Worm (Caenorhabditis elegans) whole organism, late embryonic: Measurements from ENCODE around the gene srlf-35.

Experiments
- C08G9.2 ChIP-seq: sonication (generic microtip); optimal IDR thresholded peaks from 2 replicates; lab custom pipeline; 2016; ENCODE audit warnings: mild to moderate bottlenecking, missing genetic modification characterization, moderate library complexity, missing compliant biosample characterization
- F13H6.1 ChIP-seq: sonication (generic microtip); optimal IDR thresholded peaks from 2 replicates; lab custom pipeline; 2016; ENCODE audit warnings: missing genetic modification characterization, missing compliant biosample characterization
- K02D7.2 ChIP-seq: sonication (generic microtip); optimal IDR thresholded peaks from 2 replicates; lab custom pipeline; 2017; ENCODE audit warnings: mild to moderate bottlenecking, missing genetic modification characterization, missing compliant biosample characterization
- T23F11.4 ChIP-seq: fragments of 200-800 bp; sonication (Bioruptor generic); optimal IDR thresholded peaks from 2 replicates; lab custom pipeline; 2018; ENCODE audit warnings: mild to moderate bottlenecking, missing genetic modification characterization, missing compliant biosample characterization
- Y22D7AL.16 ChIP-seq: sonication (generic microtip); optimal IDR thresholded peaks from 2 replicates; lab custom pipeline; 2016; ENCODE audit warnings: missing genetic modification characterization, missing compliant biosample characterization
- ahr-1 ChIP-seq: sonication (generic microtip); optimal IDR thresholded peaks from 2 replicates; lab custom pipeline; 2016; ENCODE audit warnings: missing genetic modification characterization, missing compliant biosample characterization
- ceh-14 ChIP-seq: sonication (generic microtip); optimal IDR thresholded peaks from 2 replicates; lab custom pipeline; 2016; ENCODE audit warnings: missing genotype, missing genetic modification characterization, missing compliant biosample characterization
- ceh-19 ChIP-seq: fragments of 200-800 bp; sonication (Bioruptor generic); optimal IDR thresholded peaks from 2 replicates; lab custom pipeline; 2018; ENCODE audit warnings: mild to moderate bottlenecking, missing genetic modification characterization, missing compliant biosample characterization
- ceh-2 ChIP-seq: sonication (generic microtip); optimal IDR thresholded peaks from 2 replicates; lab custom pipeline; 2016; ENCODE audit warnings: missing genotype, missing genetic modification characterization, missing compliant biosample characterization
- ceh-24 ChIP-seq: sonication (generic microtip); optimal IDR thresholded peaks from 2 replicates; lab custom pipeline; 2016; ENCODE audit warnings: mild to moderate bottlenecking, missing genetic modification characterization, missing compliant biosample characterization
- ceh-45 ChIP-seq: fragments of 200-800 bp; sonication (Bioruptor generic); IDR thresholded peaks from 2 replicates; pipeline ENCODE4 v1.3.6; 2022; ENCODE audit warnings: missing genetic modification reagents, missing genetic modification characterization, missing compliant biosample characterization
- ceh-6 ChIP-seq: fragments of 200-800 bp; sonication (Bioruptor generic); optimal IDR thresholded peaks from 2 replicates; lab custom pipeline; 2018; ENCODE audit warnings: mild to moderate bottlenecking, missing genetic modification characterization, missing compliant biosample characterization
- che-1 ChIP-seq: sonication (generic microtip); optimal IDR thresholded peaks from 2 replicates; lab custom pipeline; 2016; ENCODE audit warnings: mild to moderate bottlenecking, missing genetic modification characterization, missing compliant biosample characterization
- dmd-4 ChIP-seq: sonication (generic microtip); optimal IDR thresholded peaks from 2 replicates; lab custom pipeline; 2016; ENCODE audit warnings: borderline replicate concordance, missing genetic modification characterization, missing compliant biosample characterization
- dve-1 ChIP-seq: sonication (generic microtip); optimal IDR thresholded peaks from 2 replicates; lab custom pipeline; 2017; ENCODE audit warnings: antibody characterized with exemption, mild to moderate bottlenecking, missing genetic modification characterization, missing compliant biosample characterization
- ets-4 ChIP-seq: sonication (generic microtip); optimal IDR thresholded peaks from 2 replicates; lab custom pipeline; 2016; ENCODE audit warnings: missing genetic modification characterization, missing compliant biosample characterization
- fax-1 ChIP-seq: sonication (generic microtip); optimal IDR thresholded peaks from 2 replicates; lab custom pipeline; 2016; ENCODE audit warnings: missing genotype, missing genetic modification characterization, missing compliant biosample characterization
- fkh-10 ChIP-seq: fragments of 150-350 bp; optimal IDR thresholded peaks from 2 replicates; lab custom pipeline; 2014; ENCODE audit warnings: missing biosample characterization, missing genetic modification reagents, missing genetic modification characterization
- fkh-6 ChIP-seq: sonication (generic microtip); optimal IDR thresholded peaks from 2 replicates; lab custom pipeline; 2016; ENCODE audit warnings: missing genetic modification characterization, missing compliant biosample characterization
- hlh-6 ChIP-seq: sonication (generic microtip); optimal IDR thresholded peaks from 2 replicates; lab custom pipeline; 2016; ENCODE audit warnings: missing genotype, missing genetic modification characterization, missing compliant biosample characterization
- lim-6 ChIP-seq: sonication (generic microtip); optimal IDR thresholded peaks from 2 replicates; lab custom pipeline; 2016; ENCODE audit warnings: missing genetic modification characterization, missing compliant biosample characterization
- lin-11 ChIP-seq: fragments of 200-800 bp; sonication (Bioruptor generic); optimal IDR thresholded peaks from 2 replicates; lab custom pipeline; 2018; ENCODE audit warnings: mild to moderate bottlenecking, missing genetic modification characterization, missing compliant biosample characterization
- mec-3 ChIP-seq: sonication (generic microtip); optimal IDR thresholded peaks from 2 replicates; lab custom pipeline; 2016; ENCODE audit warnings: borderline replicate concordance, missing genetic modification characterization, missing compliant biosample characterization
- nhr-232 ChIP-seq: sonication (generic microtip); optimal IDR thresholded peaks from 2 replicates; lab custom pipeline; 2016; ENCODE audit warnings: missing genetic modification characterization, missing compliant biosample characterization
- pag-3 ChIP-seq: sonication (generic microtip); optimal IDR thresholded peaks from 2 replicates; lab custom pipeline; 2016; ENCODE audit warnings: missing compliant biosample characterization, missing genetic modification characterization, borderline replicate concordance
- pat-9 ChIP-seq: fragments of 200-800 bp; sonication (Bioruptor generic); optimal IDR thresholded peaks from 2 replicates; lab custom pipeline; 2018; ENCODE audit warnings: mild to moderate bottlenecking, missing genetic modification characterization, moderate library complexity, missing compliant biosample characterization
- pax-1 ChIP-seq: fragments of 150-350 bp; optimal IDR thresholded peaks from 2 replicates; lab custom pipeline; 2014; ENCODE audit warnings: missing biosample characterization, missing genetic modification characterization
- pha-4 ChIP-seq: fragments of 150-350 bp; optimal IDR thresholded peaks from 2 replicates; lab custom pipeline; 2018; ENCODE audit warnings: missing biosample characterization, missing genetic modification reagents, missing genetic modification characterization
- pqm-1 ChIP-seq: sonication (generic microtip); optimal IDR thresholded peaks from 2 replicates; lab custom pipeline; 2016; ENCODE audit warnings: missing genetic modification characterization, missing compliant biosample characterization
- pros-1 ChIP-seq: fragments of 150-350 bp; optimal IDR thresholded peaks from 2 replicates; lab custom pipeline; 2014; ENCODE audit warnings: missing biosample characterization, missing genetic modification reagents, missing genetic modification characterization
- rnt-1 ChIP-seq: sonication (generic microtip); optimal IDR thresholded peaks from 2 replicates; lab custom pipeline; 2016; ENCODE audit warnings: missing genetic modification characterization, missing compliant biosample characterization
- sdc-2 ChIP-seq: sonication (generic microtip); optimal IDR thresholded peaks from 2 replicates; lab custom pipeline; 2016; ENCODE audit warnings: missing genotype, missing genetic modification characterization, missing compliant biosample characterization
- syd-9 ChIP-seq: sonication (generic microtip); optimal IDR thresholded peaks from 2 replicates; lab custom pipeline; 2016; ENCODE audit warnings: mild to moderate bottlenecking, missing genetic modification characterization, moderate library complexity, missing compliant biosample characterization
- unc-55 ChIP-seq: sonication (generic microtip); optimal IDR thresholded peaks from 2 replicates; lab custom pipeline; 2017; ENCODE audit warnings: missing biosample characterization, missing genetic modification reagents, missing genetic modification characterization
- zip-5 ChIP-seq: sonication (generic microtip); optimal IDR thresholded peaks from 2 replicates; lab custom pipeline; 2016; ENCODE audit warnings: missing genetic modification characterization, missing compliant biosample characterization

srlf-35 gene

DNA sequence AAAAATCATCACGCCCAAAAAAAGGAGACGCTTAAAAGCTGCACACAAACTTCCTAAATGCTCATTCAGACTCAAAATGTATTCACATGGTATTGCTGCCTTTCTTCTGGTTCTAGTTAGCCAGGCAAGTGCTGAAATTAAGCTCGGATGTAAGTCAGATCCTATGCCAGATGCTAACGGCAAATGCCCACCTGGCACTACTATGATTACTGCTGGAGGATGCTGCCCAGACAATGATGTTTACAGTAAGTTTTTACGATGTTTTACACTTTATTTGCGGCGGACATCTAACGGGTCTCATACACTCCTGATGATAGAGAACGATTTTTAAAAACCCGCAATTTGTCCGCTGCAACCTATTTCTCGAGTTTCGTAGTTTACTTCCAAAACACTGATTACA lies 32.7 kb downstream of the srlf-35 start, which contains the start of gene C14C6.5:
Gene C14C6.5 (plus strand): TSS at position 58 of the 400 bp plus-strand sequence.
- TF ChIP-seq F13H6.1 (tag; lab: Kevin White, UChicago) = no peak
- no peak for TF ChIP-seq ahr-1 (tag; lab: Kevin White, UChicago)

DNA sequence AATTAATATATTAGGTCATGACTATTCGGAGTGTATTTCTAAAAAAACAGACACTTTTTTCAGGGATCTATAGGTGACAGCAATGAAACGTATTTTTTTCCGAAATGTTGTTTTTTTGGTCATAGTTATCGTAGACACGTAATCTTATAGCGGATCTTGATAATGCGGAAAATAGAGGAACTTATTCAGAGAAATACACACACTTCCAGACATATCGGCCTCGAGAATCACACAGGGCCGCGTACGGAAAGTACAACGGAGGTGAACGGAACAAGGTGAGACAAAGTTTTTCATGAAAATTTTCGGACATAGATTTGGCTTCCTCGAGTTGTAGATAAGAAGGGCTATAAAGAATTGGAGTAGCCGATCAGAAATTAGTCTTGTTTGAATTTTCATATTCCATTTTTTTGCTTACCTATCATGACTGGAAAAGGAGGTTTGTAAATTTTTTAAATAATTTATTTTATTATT lies 35.2 kb downstream of the srlf-35 start, which contains the start of gene nhr-155:
Gene nhr-155 (plus strand): TSS at position 421 of the 471 bp plus-strand sequence.
- TF ChIP-seq fax-1 (tag; lab: Kevin White, UChicago) = no peak
- no peak for TF ChIP-seq hlh-6 (tag; lab: Kevin White, UChicago)
- no peak for TF ChIP-seq syd-9 (tag; lab: Kevin White, UChicago)
- TF ChIP-seq ceh-19 = no peak
- no peak for TF ChIP-seq lim-6 (tag; lab: Kevin White, UChicago)
- TF ChIP-seq dve-1 (tag; lab: Kevin White, UChicago) = no peak
- no peak for TF ChIP-seq ets-4 (tag; lab: Kevin White, UChicago)
- TF ChIP-seq unc-55 = no peak
- no peak for TF ChIP-seq sdc-2 (tag; lab: Kevin White, UChicago)

- TF ChIP-seq ahr-1 (tag; lab: Kevin White, UChicago) (no peak), Y22D7AL.16 (tag; lab: Kevin White, UChicago) (no peak), rnt-1 (tag; lab: Kevin White, UChicago) (no peak), pag-3 (tag; lab: Kevin White, UChicago) (no peak), fkh-6 (tag; lab: Kevin White, UChicago) (no peak), pax-1 (tag; lab: Kevin White, UChicago) (no peak), pha-4 (no peak), che-1 (tag; lab: Kevin White, UChicago) (no peak), fax-1 (tag; lab: Kevin White, UChicago) (no peak), ceh-19 (no peak), zip-5 (tag; lab: Kevin White, UChicago) (no peak)
Observed at ce11 chrV:541470-541869, 37.6 kb downstream of the srlf-35 start.

ce11 chrV:543169-543568 lies 39.3 kb downstream of the srlf-35 start, which contains the start of gene C14C6.3:
Gene C14C6.3 (plus strand): TSS chrV:543469.
- no peak for TF ChIP-seq F13H6.1 (tag; lab: Kevin White, UChicago)
- TF ChIP-seq ceh-2 (tag; lab: Kevin White, UChicago) = no peak
- TF ChIP-seq pros-1 (tag; lab: Kevin White, UChicago) = no peak
- TF ChIP-seq mec-3 (tag; lab: Kevin White, UChicago) = no peak
- TF ChIP-seq ceh-19 = no peak
- no peak for TF ChIP-seq fkh-6 (tag; lab: Kevin White, UChicago)
- TF ChIP-seq pax-1 (tag; lab: Kevin White, UChicago) = no peak
- TF ChIP-seq lim-6 (tag; lab: Kevin White, UChicago) = no peak
- no peak for TF ChIP-seq lin-11 (tag; lab: Kevin White, UChicago)
- no peak for TF ChIP-seq syd-9 (tag; lab: Kevin White, UChicago)
- TF ChIP-seq ceh-14 (tag; lab: Kevin White, UChicago) = no peak

DNA sequence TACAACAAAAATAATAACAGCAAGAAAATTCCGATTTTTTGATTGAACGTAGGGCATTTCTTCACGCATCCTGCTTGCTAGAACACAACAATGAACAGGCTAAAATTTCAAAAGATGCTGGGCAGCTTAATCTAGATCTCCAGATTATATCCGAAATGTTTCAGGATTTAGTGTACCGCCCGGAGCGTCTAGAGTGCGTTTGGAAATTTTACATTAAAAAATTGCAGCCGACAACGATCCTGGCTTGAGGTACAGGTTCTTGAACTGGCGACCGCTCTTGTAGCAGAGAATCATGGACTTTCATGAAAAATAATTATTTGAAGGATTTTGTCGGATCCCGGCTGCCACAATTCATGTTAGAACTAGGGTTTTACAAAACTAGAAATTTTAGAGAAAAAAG lies 44.2 kb downstream of the srlf-35 start, which contains the start of gene C14C6.6:
Gene C14C6.6 (minus strand): TSS at position 101 of the 400 bp plus-strand sequence.
- no peak for TF ChIP-seq pha-4

ce11 chrV:552406-552805 lies 48.6 kb downstream of the srlf-35 start:
- TF ChIP-seq unc-55 = no peak
- TF ChIP-seq ceh-6 (GFP tag; lab: Kevin White, UChicago) = no peak
- no peak for TF ChIP-seq pax-1 (tag; lab: Kevin White, UChicago)
- no peak for TF ChIP-seq C08G9.2
- no peak for TF ChIP-seq pat-9 (tag; lab: Kevin White, UChicago)
- TF ChIP-seq K02D7.2 (tag; lab: Kevin White, UChicago) = no peak
- no peak for TF ChIP-seq nhr-232 (tag; lab: Kevin White, UChicago)
- TF ChIP-seq zip-5 (tag; lab: Kevin White, UChicago) = no peak
- no peak for TF ChIP-seq T23F11.4 (GFP tag; lab: Kevin White, UChicago)
- no peak for TF ChIP-seq lim-6 (tag; lab: Kevin White, UChicago)
- no peak for TF ChIP-seq ceh-24 (tag; lab: Kevin White, UChicago)
- no peak for TF ChIP-seq fkh-10 (GFP tag; lab: Kevin White, UChicago)
- no peak for TF ChIP-seq pqm-1 (tag; lab: Kevin White, UChicago)
- TF ChIP-seq dmd-4 (tag; lab: Kevin White, UChicago) = no peak
- no peak for TF ChIP-seq ceh-45 (GFP tag; lab: Robert Waterston, UW)
